Worm (Caenorhabditis elegans) whole organism, L3 larva: Measurements from ENCODE around the gene tps-2.

Experiments used
- R02D3.7 ChIP-seq: fragments of 150-350 bp; optimal IDR thresholded peaks from 2 replicates; lab custom pipeline; 2014; ENCODE audit warnings: missing biosample characterization, missing genetic modification characterization
- ama-1 ChIP-seq: fragments of 150-350 bp; optimal IDR thresholded peaks from 2 replicates; lab custom pipeline; 2018
- ceh-16 ChIP-seq: sonication (generic microtip); optimal IDR thresholded peaks from 2 replicates; lab custom pipeline; 2017; ENCODE audit warnings: missing biosample characterization, missing genetic modification characterization
- ceh-82 ChIP-seq: fragments of 150-350 bp; optimal IDR thresholded peaks from 2 replicates; lab custom pipeline; 2014; ENCODE audit warnings: missing biosample characterization, missing genetic modification characterization
- daf-12 ChIP-seq: fragments of 150-350 bp; optimal IDR thresholded peaks from 2 replicates; lab custom pipeline; 2014; ENCODE audit warnings: missing biosample characterization, missing genetic modification reagents, missing genetic modification characterization
- elt-3 ChIP-seq, 3 experiments: fragments of 150-350 bp in 1 of 3; sonication (generic microtip) in 2 of 3; optimal IDR thresholded peaks; 2 replicates in 2 of 3; 4 replicates in 1 of 3; lab custom pipeline; 2014 to 2017; ENCODE audit warnings: missing biosample characterization in 3 of 3, missing genetic modification characterization in 3 of 3
- mml-1 ChIP-seq: fragments of 150-350 bp; sonication (generic microtip); optimal IDR thresholded peaks from 3 replicates; lab custom pipeline; 2014; ENCODE audit warnings: missing biosample characterization, missing genetic modification characterization
- nhr-12 ChIP-seq: fragments of 150-350 bp; optimal IDR thresholded peaks from 2 replicates; lab custom pipeline; 2014; ENCODE audit warnings: missing biosample characterization, missing genetic modification characterization
- unc-39 ChIP-seq: sonication (generic microtip); optimal IDR thresholded peaks from 4 replicates; lab custom pipeline; 2017; ENCODE audit warnings: missing biosample characterization, missing genetic modification characterization
- ztf-11 ChIP-seq: fragments of 150-350 bp; optimal IDR thresholded peaks from 2 replicates; lab custom pipeline; 2014; ENCODE audit warnings: missing biosample characterization, missing genetic modification characterization

DNA sequence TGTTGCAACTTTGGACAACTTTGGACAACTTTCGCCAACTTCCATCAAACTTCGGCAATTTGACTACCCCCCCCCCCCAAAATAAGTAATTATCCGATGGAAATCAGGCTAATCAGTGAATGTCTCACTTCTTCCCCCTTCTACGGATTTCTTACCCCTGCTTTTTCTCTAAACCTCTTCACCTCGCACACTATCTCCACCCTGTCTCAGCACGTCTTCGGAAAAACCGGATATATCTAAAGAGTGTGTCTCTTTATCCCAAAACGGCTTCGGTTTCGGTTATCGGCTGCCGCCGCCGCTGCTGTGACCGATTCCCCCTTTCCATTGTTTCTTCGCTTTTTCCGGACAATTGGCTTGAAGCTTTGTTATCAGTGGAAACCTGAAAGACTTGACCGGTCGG, 32.9 kb upstream of the tps-2 start:
- no peak for TF ChIP-seq daf-12 (tag; lab: Kevin White, UChicago)
- no peak for TF ChIP-seq R02D3.7 (tag; lab: Kevin White, UChicago)
- TF ChIP-seq ama-1 = no peak
- no peak for TF ChIP-seq elt-3 (tag; optimal IDR thresholded peaks at IDR 0.05; lab: Kevin White, UChicago)
- TF ChIP-seq nhr-12 (tag; lab: Kevin White, UChicago) = no peak
- TF ChIP-seq unc-39 = no peak
- no peak for TF ChIP-seq ztf-11 (tag; lab: Kevin White, UChicago)
- TF ChIP-seq mml-1 = no peak
- TF ChIP-seq ceh-16 (tag; lab: Kevin White, UChicago) = no peak
- TF ChIP-seq ceh-82 (tag; lab: Kevin White, UChicago) = no peak
